1 worm cellular context compared by ENCODE assay signal in the genomic region with DNA sequence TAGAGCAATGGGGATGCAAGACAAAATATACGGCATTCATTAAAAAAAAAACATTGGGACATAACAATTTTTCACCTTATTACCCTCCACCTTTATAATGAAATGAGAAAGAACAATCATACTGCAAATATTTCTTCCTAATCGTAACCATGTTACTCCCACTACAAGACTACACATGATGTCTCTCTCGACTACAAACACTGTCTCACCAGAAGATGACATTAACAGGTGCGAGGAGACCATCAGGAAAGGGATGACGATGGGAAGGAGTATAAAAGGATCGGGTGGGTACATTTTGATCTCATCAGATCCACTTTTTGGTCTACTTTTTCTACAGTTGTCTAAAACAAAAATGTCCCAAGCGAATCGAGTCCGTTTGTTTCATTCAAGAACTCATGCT.
A peak's percentile ranks its signal among the peaks of the same experiment; 100 is the strongest.
TF ChIP-seq lines count a peak whose summit lies in the region.

A gene (plus strand): TSS at position 179 of the 400 bp plus-strand sequence.

TF ChIP-seq in whole organism, L1 larva, 84 proteins besides CTCF, POLR2A, EP300 and RAD21 (continued from another document):
- TF ChIP-seq pag-3 (tag; optimal IDR thresholded peaks at IDR 0.05; lab: Kevin White, UChicago; ENCODE audit: borderline replicate concordance, insufficient read depth), result no peak
- TF ChIP-seq nhr-19 (GFP tag; conservative IDR thresholded peaks at IDR 0.05; lab: Robert Waterston, UW), result 0 out of 2 replicates have a peak, but pooled peaks have one; percentile 3
- no peak for TF ChIP-seq mdl-1 (tag; optimal IDR thresholded peaks at IDR 0.05; lab: Kevin White, UChicago)
- TF ChIP-seq nhr-47 (tag; optimal IDR thresholded peaks at IDR 0.05; lab: Kevin White, UChicago), result no peak
- TF ChIP-seq pqm-1 (tag; optimal IDR thresholded peaks at IDR 0.05; lab: Kevin White, UChicago), result no peak
- no peak for TF ChIP-seq fkh-8 (tag; optimal IDR thresholded peaks at IDR 0.05; lab: Kevin White, UChicago)
- TF ChIP-seq dpl-1 (GFP tag; optimal IDR thresholded peaks at IDR 0.05; lab: Kevin White, UChicago), result no peak
- no peak for TF ChIP-seq ets-5 (GFP tag; IDR thresholded peaks at IDR 0.05; lab: Robert Waterston, UW)
- no peak for TF ChIP-seq alr-1 (tag; optimal IDR thresholded peaks at IDR 0.05; lab: Kevin White, UChicago; ENCODE audit: borderline replicate concordance)
- TF ChIP-seq nhr-84 (tag; optimal IDR thresholded peaks at IDR 0.05; lab: Kevin White, UChicago), result no peak
- no peak for TF ChIP-seq unc-62 (GFP tag; optimal IDR thresholded peaks at IDR 0.05; lab: Kevin White, UChicago)
- no peak for TF ChIP-seq ama-1 (optimal IDR thresholded peaks at IDR 0.05; lab: Kevin White, UChicago)
- peak; percentile 87 for TF ChIP-seq skn-1 (tag; optimal IDR thresholded peaks at IDR 0.05; lab: Kevin White, UChicago)
- TF ChIP-seq nhr-237 (tag; optimal IDR thresholded peaks at IDR 0.05; lab: Kevin White, UChicago), result no peak
- no peak for TF ChIP-seq nhr-71 (tag; optimal IDR thresholded peaks at IDR 0.05; lab: Kevin White, UChicago)
- TF ChIP-seq ztf-4 (tag; optimal IDR thresholded peaks at IDR 0.05; lab: Kevin White, UChicago), result no peak
- TF ChIP-seq sox-4 (tag; optimal IDR thresholded peaks at IDR 0.05; lab: Kevin White, UChicago), result no peak
- TF ChIP-seq nhr-85 (tag; lab: Kevin White, UChicago), result peak; percentile 47
- TF ChIP-seq egl-27 (tag; optimal IDR thresholded peaks at IDR 0.05; lab: Kevin White, UChicago), result no peak
- TF ChIP-seq snpc-4 (tag; optimal IDR thresholded peaks at IDR 0.05; lab: Kevin White, UChicago), result no peak
- TF ChIP-seq nhr-90 (tag; optimal IDR thresholded peaks at IDR 0.05; lab: Kevin White, UChicago; ENCODE audit: poor library complexity), result no peak
- peak in 2 of 6 experiments; percentile 19 to 26 for TF ChIP-seq elt-3 (tag; optimal IDR thresholded peaks at IDR 0.05; lab: Kevin White, UChicago)
- no peak for TF ChIP-seq lsy-2 (tag; optimal IDR thresholded peaks at IDR 0.05; lab: Kevin White, UChicago)
- TF ChIP-seq ztf-11 (tag; optimal IDR thresholded peaks at IDR 0.05; lab: Kevin White, UChicago), result no peak
- no peak for TF ChIP-seq mef-2 (tag; optimal IDR thresholded peaks at IDR 0.05; lab: Kevin White, UChicago)
- no peak for TF ChIP-seq lin-13 (GFP tag; optimal IDR thresholded peaks at IDR 0.05; lab: Kevin White, UChicago)
- no peak for TF ChIP-seq C16A3.4 (tag; optimal IDR thresholded peaks at IDR 0.05; lab: Kevin White, UChicago)
- TF ChIP-seq mep-1 (tag; optimal IDR thresholded peaks at IDR 0.05; lab: Kevin White, UChicago), result peak; percentile 35
- TF ChIP-seq grh-1 (GFP tag; IDR thresholded peaks at IDR 0.05; lab: Robert Waterston, UW), result no peak
- TF ChIP-seq nhr-12 (tag; optimal IDR thresholded peaks at IDR 0.05; lab: Kevin White, UChicago), result no peak
- TF ChIP-seq nhr-77 (tag; optimal IDR thresholded peaks at IDR 0.05; lab: Kevin White, UChicago), result no peak
- TF ChIP-seq lir-3 (tag; optimal IDR thresholded peaks at IDR 0.05; lab: Kevin White, UChicago; ENCODE audit: poor library complexity), result no peak
- no peak for TF ChIP-seq ces-1 (GFP tag; optimal IDR thresholded peaks at IDR 0.05; lab: Kevin White, UChicago)
- TF ChIP-seq elt-2 (tag; optimal IDR thresholded peaks at IDR 0.05; lab: Kevin White, UChicago), result no peak
- no peak for TF ChIP-seq efl-1 (optimal IDR thresholded peaks at IDR 0.05; lab: Kevin White, UChicago)
- TF ChIP-seq efl-1 (GFP tag; optimal IDR thresholded peaks at IDR 0.05 in 1 of 2; lab: Kevin White, UChicago), result no peak
- TF ChIP-seq dsc-1 (tag; optimal IDR thresholded peaks at IDR 0.05; lab: Kevin White, UChicago), result no peak
- no peak for TF ChIP-seq fkh-10 (GFP tag; optimal IDR thresholded peaks at IDR 0.05; lab: Kevin White, UChicago)
- no peak for TF ChIP-seq fkh-4 (tag; optimal IDR thresholded peaks at IDR 0.05; lab: Kevin White, UChicago; ENCODE audit: borderline replicate concordance)
- no peak for TF ChIP-seq C34B4.2 (tag; optimal IDR thresholded peaks at IDR 0.05; lab: Kevin White, UChicago)
- no peak for TF ChIP-seq sup-37 (GFP tag; optimal IDR thresholded peaks at IDR 0.05; lab: Kevin White, UChicago)
- TF ChIP-seq ceh-8 (GFP tag; optimal IDR thresholded peaks at IDR 0.05; lab: Kevin White, UChicago), result no peak
- TF ChIP-seq lin-15B (tag; optimal IDR thresholded peaks at IDR 0.05; lab: Kevin White, UChicago), result no peak
- TF ChIP-seq hlh-4 (tag; optimal IDR thresholded peaks at IDR 0.05; lab: Kevin White, UChicago), result no peak
- TF ChIP-seq ceh-63 (GFP tag; optimal IDR thresholded peaks at IDR 0.05; lab: Kevin White, UChicago), result no peak
- no peak for TF ChIP-seq aly-2 (tag; optimal IDR thresholded peaks at IDR 0.05; lab: Kevin White, UChicago)
- no peak for TF ChIP-seq hpl-2 (GFP tag; optimal IDR thresholded peaks at IDR 0.05; lab: Kevin White, UChicago)
- no peak for TF ChIP-seq Y116A8C.19 (tag; optimal IDR thresholded peaks at IDR 0.05; lab: Kevin White, UChicago; ENCODE audit: borderline replicate concordance)
- TF ChIP-seq zip-4 (GFP tag; optimal IDR thresholded peaks at IDR 0.05; lab: Kevin White, UChicago), result no peak
- no peak for TF ChIP-seq jun-1 (tag; optimal IDR thresholded peaks at IDR 0.05; lab: Kevin White, UChicago)
- no peak for TF ChIP-seq rnt-1 (tag; optimal IDR thresholded peaks at IDR 0.05; lab: Kevin White, UChicago)
- TF ChIP-seq mab-9 (GFP tag; IDR thresholded peaks at IDR 0.05; lab: Robert Waterston, UW), result no peak
- no peak for TF ChIP-seq fos-1 (tag; optimal IDR thresholded peaks at IDR 0.05; lab: Kevin White, UChicago)
